Worm (Caenorhabditis elegans) whole organism, L3 larva: ENCODE results near the gene nspc-4.

Experiments used
- R02D3.7 ChIP-seq: fragments of 150-350 bp; optimal IDR thresholded peaks from 2 replicates; lab custom pipeline; 2014; ENCODE audit warnings: missing biosample characterization, missing genetic modification characterization
- ZK546.5 ChIP-seq: sonication (generic microtip); optimal IDR thresholded peaks from 2 replicates; lab custom pipeline; 2017; ENCODE audit warnings: missing biosample characterization, missing genetic modification characterization
- ceh-82 ChIP-seq: fragments of 150-350 bp; optimal IDR thresholded peaks from 2 replicates; lab custom pipeline; 2014; ENCODE audit warnings: missing biosample characterization, missing genetic modification characterization
- elt-3 ChIP-seq, 3 experiments: fragments of 150-350 bp in 1 of 3; sonication (generic microtip) in 2 of 3; optimal IDR thresholded peaks; 2 replicates in 2 of 3; 4 replicates in 1 of 3; lab custom pipeline; 2014 to 2017; ENCODE audit warnings: missing biosample characterization in 3 of 3, missing genetic modification characterization in 3 of 3
- fkh-10 ChIP-seq: sonication (generic microtip); optimal IDR thresholded peaks from 2 replicates; lab custom pipeline; 2017; ENCODE audit warnings: missing biosample characterization, missing genetic modification reagents, missing genetic modification characterization
- lin-39 ChIP-seq: fragments of 150-350 bp; optimal IDR thresholded peaks from 2 replicates; lab custom pipeline; 2018; ENCODE audit warnings: missing biosample characterization, missing genetic modification reagents, missing genetic modification characterization
- mdl-1 ChIP-seq: fragments of 150-350 bp; optimal IDR thresholded peaks from 2 replicates; lab custom pipeline; 2014; ENCODE audit warnings: missing biosample characterization, missing genetic modification characterization
- nhr-237 ChIP-seq: fragments of 150-350 bp; optimal IDR thresholded peaks from 2 replicates; lab custom pipeline; 2014; ENCODE audit warnings: missing biosample characterization, missing genetic modification characterization
- nhr-25 ChIP-seq: sonication (generic microtip); optimal IDR thresholded peaks from 2 replicates; lab custom pipeline; 2017; ENCODE audit warnings: missing biosample characterization, missing genetic modification characterization
- nhr-28 ChIP-seq: fragments of 150-350 bp; optimal IDR thresholded peaks from 2 replicates; lab custom pipeline; 2014; ENCODE audit warnings: missing biosample characterization, missing genetic modification characterization
- nhr-67 ChIP-seq: fragments of 150-350 bp; optimal IDR thresholded peaks from 2 replicates; lab custom pipeline; 2014; ENCODE audit warnings: missing biosample characterization, missing genetic modification characterization
- snpc-4 ChIP-seq: fragments of 150-350 bp; optimal IDR thresholded peaks from 2 replicates; lab custom pipeline; 2014; ENCODE audit warnings: missing biosample characterization, missing genetic modification characterization
- tbx-2 ChIP-seq: sonication (generic microtip); optimal IDR thresholded peaks from 2 replicates; lab custom pipeline; 2016; ENCODE audit warnings: mild to moderate bottlenecking, missing genetic modification characterization, missing compliant biosample characterization
- ztf-4 ChIP-seq: fragments of 150-350 bp; optimal IDR thresholded peaks from 2 replicates; lab custom pipeline; 2014; ENCODE audit warnings: missing biosample characterization, missing genetic modification characterization

DNA sequence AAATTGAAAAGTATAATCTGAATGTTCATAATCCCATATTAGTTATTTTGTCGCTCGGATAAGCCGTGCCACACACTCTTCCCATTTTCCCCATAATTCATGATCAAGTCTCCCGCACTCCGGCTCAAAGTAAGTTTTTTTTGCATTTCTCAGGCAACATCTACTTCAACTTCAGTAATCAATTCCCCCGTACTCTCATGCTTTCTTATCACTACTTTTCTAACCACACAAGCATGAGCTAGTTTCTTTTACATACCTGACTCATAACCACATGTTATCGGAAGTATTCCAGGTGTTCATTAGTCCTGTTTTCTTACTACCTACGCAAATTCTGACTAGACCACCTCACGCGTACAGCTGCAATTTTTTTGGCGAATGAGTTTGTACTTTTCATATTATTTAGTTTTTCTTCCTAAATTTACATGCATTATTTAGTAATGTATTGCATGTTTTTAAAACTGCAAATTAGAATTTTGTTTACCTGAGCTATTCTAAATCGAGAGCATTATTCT is 28.4 kb upstream of the nspc-4 start:
- TF ChIP-seq elt-3 (tag; optimal IDR thresholded peaks at IDR 0.05; lab: Kevin White, UChicago) (no peak), nhr-67 (tag; lab: Kevin White, UChicago) (no peak), ceh-82 (tag; lab: Kevin White, UChicago) (no peak), mdl-1 (no peak), tbx-2 (tag; lab: Kevin White, UChicago) (no peak), R02D3.7 (tag; lab: Kevin White, UChicago) (no peak), fkh-10 (GFP tag; lab: Kevin White, UChicago) (no peak), nhr-28 (tag; lab: Kevin White, UChicago) (no peak), nhr-237 (tag; lab: Kevin White, UChicago) (no peak), snpc-4 (tag; lab: Kevin White, UChicago) (no peak), nhr-25 (tag; lab: Kevin White, UChicago) (no peak), ZK546.5 (no peak), ztf-4 (tag; lab: Kevin White, UChicago) (no peak), lin-39 (tag; lab: Kevin White, UChicago) (no peak)
